Worm (Caenorhabditis elegans) whole organism, late embryonic: ENCODE results near the gene arrd-9.

Experiments used
- K02D7.2 ChIP-seq: sonication (generic microtip); optimal IDR thresholded peaks from 2 replicates; lab custom pipeline; 2017; ENCODE audit warnings: mild to moderate bottlenecking, missing genetic modification characterization, missing compliant biosample characterization
- T23F11.4 ChIP-seq: fragments of 200-800 bp; sonication (Bioruptor generic); optimal IDR thresholded peaks from 2 replicates; lab custom pipeline; 2018; ENCODE audit warnings: mild to moderate bottlenecking, missing genetic modification characterization, missing compliant biosample characterization
- Y22D7AL.16 ChIP-seq: sonication (generic microtip); optimal IDR thresholded peaks from 2 replicates; lab custom pipeline; 2016; ENCODE audit warnings: missing genetic modification characterization, missing compliant biosample characterization
- ama-1 ChIP-seq: fragments of 150-350 bp; optimal IDR thresholded peaks from 2 replicates; lab custom pipeline; 2014
- ceh-24 ChIP-seq: sonication (generic microtip); optimal IDR thresholded peaks from 2 replicates; lab custom pipeline; 2016; ENCODE audit warnings: mild to moderate bottlenecking, missing genetic modification characterization, missing compliant biosample characterization
- dve-1 ChIP-seq: sonication (generic microtip); optimal IDR thresholded peaks from 2 replicates; lab custom pipeline; 2017; ENCODE audit warnings: antibody characterized with exemption, mild to moderate bottlenecking, missing genetic modification characterization, missing compliant biosample characterization
- elt-2 ChIP-seq: sonication (generic microtip); optimal IDR thresholded peaks from 2 replicates; lab custom pipeline; 2016; ENCODE audit warnings: missing genetic modification reagents, missing genetic modification characterization, missing compliant biosample characterization
- lin-11 ChIP-seq: fragments of 200-800 bp; sonication (Bioruptor generic); optimal IDR thresholded peaks from 2 replicates; lab custom pipeline; 2018; ENCODE audit warnings: mild to moderate bottlenecking, missing genetic modification characterization, missing compliant biosample characterization
- nhr-11 ChIP-seq: fragments of 150-350 bp; optimal IDR thresholded peaks from 2 replicates; lab custom pipeline; 2014; ENCODE audit warnings: missing biosample characterization, missing genetic modification characterization
- odd-2 ChIP-seq: sonication (generic microtip); optimal IDR thresholded peaks from 2 replicates; lab custom pipeline; 2017; ENCODE audit warnings: antibody characterized with exemption, mild to moderate bottlenecking, missing genetic modification characterization, missing compliant biosample characterization
- pqm-1 ChIP-seq: sonication (generic microtip); optimal IDR thresholded peaks from 2 replicates; lab custom pipeline; 2016; ENCODE audit warnings: missing genetic modification characterization, missing compliant biosample characterization
- sdc-2 ChIP-seq: sonication (generic microtip); optimal IDR thresholded peaks from 2 replicates; lab custom pipeline; 2016; ENCODE audit warnings: missing genotype, missing genetic modification characterization, missing compliant biosample characterization
- sox-4 ChIP-seq: sonication (generic microtip); optimal IDR thresholded peaks from 2 replicates; lab custom pipeline; 2017; ENCODE audit warnings: mild to moderate bottlenecking, missing genetic modification characterization, inconsistent platforms, missing compliant biosample characterization
- zip-5 ChIP-seq: sonication (generic microtip); optimal IDR thresholded peaks from 2 replicates; lab custom pipeline; 2016; ENCODE audit warnings: missing genetic modification characterization, missing compliant biosample characterization

ce11 chrII:12471138-12471855 lies 9.4 kb downstream of the arrd-9 start, which contains the start of the genes F15A4.5 and phat-8:
- no peak for TF ChIP-seq odd-2 (tag; lab: Kevin White, UChicago)
- no peak for TF ChIP-seq sdc-2 (tag; lab: Kevin White, UChicago)
- no peak for TF ChIP-seq pqm-1
- no peak for TF ChIP-seq zip-5
- TF ChIP-seq ceh-24 (tag; lab: Kevin White, UChicago): no peak
- no peak for TF ChIP-seq nhr-11 (tag; lab: Kevin White, UChicago)
- no peak for TF ChIP-seq dve-1 (tag; lab: Kevin White, UChicago)
- TF ChIP-seq K02D7.2 (tag; lab: Kevin White, UChicago): no peak
- TF ChIP-seq lin-11 (tag; lab: Kevin White, UChicago): no peak
- no peak for TF ChIP-seq T23F11.4 (GFP tag; lab: Kevin White, UChicago)
- no peak for TF ChIP-seq elt-2 (tag; lab: Kevin White, UChicago)
- no peak for TF ChIP-seq Y22D7AL.16 (tag; lab: Kevin White, UChicago)
- TF ChIP-seq sox-4 (tag; lab: Kevin White, UChicago): no peak
- TF ChIP-seq ama-1: no peak
